Fruit fly (Drosophila melanogaster): ENCODE measurements around the gene CG42353.
A peak's percentile ranks its signal among the peaks of the same experiment; 100 is the strongest.

CG42353 gene

DNA sequence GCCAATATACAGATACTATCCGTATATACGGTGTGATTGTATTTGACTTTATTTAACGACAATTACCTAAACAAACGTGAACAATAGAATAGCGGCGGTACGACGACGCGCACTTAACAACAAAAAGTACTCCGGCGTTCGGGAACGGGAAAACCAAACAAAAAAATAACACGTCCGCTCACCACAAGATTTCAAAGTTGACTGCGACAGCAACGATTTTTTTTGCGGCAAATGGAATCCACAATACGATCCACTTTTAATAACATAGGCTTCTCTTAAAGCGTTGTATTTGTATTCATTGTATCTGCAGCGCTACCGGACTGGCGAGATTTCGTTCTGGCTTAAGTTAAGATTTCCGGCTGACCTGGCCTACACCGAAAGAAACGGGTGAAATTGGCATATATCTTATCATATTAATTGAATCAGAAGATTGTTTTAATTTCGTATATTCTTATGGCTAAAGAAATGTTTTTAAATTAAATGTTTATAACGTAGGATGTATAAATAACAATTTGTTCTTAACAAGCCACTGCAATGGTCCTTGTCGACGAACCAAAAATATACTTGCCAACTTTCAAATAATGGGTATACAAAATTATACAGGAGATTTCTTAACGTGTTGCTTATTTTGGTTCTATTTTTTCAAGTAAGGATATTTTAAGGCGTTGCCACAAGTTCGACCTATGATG is at the start of gene CG42353, which contains the start of gene CG42354:
Gene CG42353, minus strand, starts transcription at position 209 of the 689 bp plus-strand sequence.
Gene CG42354, minus strand, starts transcription at position 209 of the 689 bp plus-strand sequence.
- TF ChIP-seq dmrt93B (GFP tag; optimal IDR thresholded peaks at IDR 0.05) (peak; percentile 94), CrebA (GFP tag; optimal IDR thresholded peaks at IDR 0.05; ENCODE audit: borderline replicate concordance) (peak; percentile 31), sage (GFP tag; optimal IDR thresholded peaks at IDR 0.05) (peak; percentile 88), Dif (GFP tag; optimal IDR thresholded peaks at IDR 0.05; ENCODE audit: partially characterized antibody) (peak; percentile 26), Jra (GFP tag; optimal IDR thresholded peaks at IDR 0.05) (peak; percentile 69), woc (GFP tag; optimal IDR thresholded peaks at IDR 0.05) (peak; percentile 74), CG9705 (GFP tag; optimal IDR thresholded peaks at IDR 0.05) (peak; percentile 93), foxo (GFP tag; optimal IDR thresholded peaks at IDR 0.05) (peak in 1 of 2 experiments; percentile 90), dl (GFP tag; optimal IDR thresholded peaks at IDR 0.05; ENCODE audit: insufficient read depth in 1 of 2, partially characterized antibody in 2 of 2) (peak in 1 of 2 experiments; percentile 32), CG32264 (GFP tag; optimal IDR thresholded peaks at IDR 0.05) (no peak), jim (GFP tag; optimal IDR thresholded peaks at IDR 0.05) (no peak), Hr83 (GFP tag; optimal IDR thresholded peaks at IDR 0.05; ENCODE audit: poor library complexity, severe bottlenecking) (no peak), lola (GFP tag; optimal IDR thresholded peaks at IDR 0.05) (no peak), HLH106 (tag; optimal IDR thresholded peaks at IDR 0.05) (peak; percentile 97), rgr (GFP tag; optimal IDR thresholded peaks at IDR 0.05) (peak; percentile 93), Myc (optimal IDR thresholded peaks at IDR 0.05) (no peak), GATAd (GFP tag; optimal IDR thresholded peaks at IDR 0.05) (peak; percentile 32), sv (GFP tag; optimal IDR thresholded peaks at IDR 0.05) (peak; percentile 91), Dfd (GFP tag; optimal IDR thresholded peaks at IDR 0.05) (peak; percentile 54), Hr78 (GFP tag; optimal IDR thresholded peaks at IDR 0.05) (no peak), fru (GFP tag; optimal IDR thresholded peaks at IDR 0.05) (peak; percentile 84), pan (optimal IDR thresholded peaks at IDR 0.05) (no peak), N (GFP tag; optimal IDR thresholded peaks at IDR 0.05) (no peak), Hnf4 (GFP tag; optimal IDR thresholded peaks at IDR 0.05) (peak; percentile 91), usp (GFP tag; optimal IDR thresholded peaks at IDR 0.05) (no peak), br (GFP tag; optimal IDR thresholded peaks at IDR 0.05) (peak; percentile 94), Mio (GFP tag; optimal IDR thresholded peaks at IDR 0.05) (peak; percentile 21), brk (GFP tag; optimal IDR thresholded peaks at IDR 0.05) (peak; percentile 89), Rel (GFP tag; optimal IDR thresholded peaks at IDR 0.05) (peak; percentile 65), Rel (tag; optimal IDR thresholded peaks at IDR 0.05) (peak; percentile 69), psq (GFP tag; optimal IDR thresholded peaks at IDR 0.05) (peak; percentile 85), dsf (GFP tag; optimal IDR thresholded peaks at IDR 0.05; ENCODE audit: borderline replicate concordance) (peak; percentile 55), Vsx2 (GFP tag; optimal IDR thresholded peaks at IDR 0.05; ENCODE audit: partially characterized antibody) (no peak), ey (GFP tag; optimal IDR thresholded peaks at IDR 0.05) (peak; percentile 92), tai (GFP tag; optimal IDR thresholded peaks at IDR 0.05) (peak; percentile 89), Abd-B (GFP tag; optimal IDR thresholded peaks at IDR 0.05) (no peak), Sp1 (GFP tag; optimal IDR thresholded peaks at IDR 0.05) (peak; percentile 95), OdsH (GFP tag; optimal IDR thresholded peaks at IDR 0.05) (peak; percentile 89), h (GFP tag; optimal IDR thresholded peaks at IDR 0.05) (peak; percentile 94)

DNA sequence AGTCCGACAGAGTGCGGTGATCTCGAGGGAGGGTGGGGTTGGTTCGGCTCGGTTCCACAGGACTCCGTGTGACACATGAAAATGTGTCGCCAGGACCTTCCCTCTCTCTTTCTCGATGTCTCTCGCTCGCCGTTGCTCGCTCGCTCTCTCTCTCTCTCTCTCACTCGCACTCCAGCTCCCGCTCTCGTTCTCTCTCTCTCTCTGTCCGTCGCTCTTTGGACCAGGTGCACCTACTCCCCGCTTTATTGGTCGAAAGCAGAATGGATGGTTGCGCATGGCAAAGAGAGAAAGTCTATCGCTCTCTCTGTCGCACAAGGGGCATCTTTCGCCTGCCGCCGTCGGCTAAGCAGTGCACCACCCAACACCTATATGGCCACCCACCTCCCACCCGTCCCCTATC is 45.8 kb upstream of the CG42353 start:
- TF ChIP-seq Vsx2 (GFP tag; optimal IDR thresholded peaks at IDR 0.05; ENCODE audit: partially characterized antibody): peak; percentile 12
- no peak for TF ChIP-seq rgr (GFP tag; optimal IDR thresholded peaks at IDR 0.05)
- TF ChIP-seq Myc (optimal IDR thresholded peaks at IDR 0.05): no peak
- no peak for TF ChIP-seq CrebA (GFP tag; optimal IDR thresholded peaks at IDR 0.05; ENCODE audit: borderline replicate concordance)
- no peak for TF ChIP-seq Abd-B (GFP tag; optimal IDR thresholded peaks at IDR 0.05)
- peak; percentile 23 for TF ChIP-seq Dif (GFP tag; optimal IDR thresholded peaks at IDR 0.05; ENCODE audit: partially characterized antibody)
- no peak for TF ChIP-seq CG32264 (GFP tag; optimal IDR thresholded peaks at IDR 0.05)
